Fruit fly (Drosophila melanogaster): ENCODE measurements around the gene MtnE.

DNA sequence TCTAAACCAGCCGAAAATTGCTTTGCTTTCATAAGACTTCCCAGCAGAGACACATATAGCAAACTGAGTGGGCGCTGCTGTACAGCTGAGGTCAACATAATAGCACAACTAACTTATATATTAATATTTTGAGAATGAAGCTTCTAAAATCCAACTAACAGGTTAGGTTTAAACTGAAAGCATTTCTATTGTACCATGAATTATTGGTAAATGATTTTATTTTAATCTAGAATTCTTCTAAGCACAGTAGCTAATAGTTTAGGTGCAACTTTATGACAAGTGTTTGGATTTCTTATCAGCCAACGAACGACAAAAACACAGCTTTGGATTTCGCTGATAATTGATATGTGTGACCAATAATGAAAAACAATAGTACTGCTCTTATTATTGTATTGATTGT is 20.5 kb upstream of the MtnE start:
- TF ChIP-seq insv (optimal IDR thresholded peaks at IDR 0.05) (no peak), h (optimal IDR thresholded peaks at IDR 0.05) (no peak), Myc (optimal IDR thresholded peaks at IDR 0.05) (no peak)
